Worm (Caenorhabditis elegans): Measurements from ENCODE around the gene Y73B6BL.289.

Y73B6BL.289 gene

DNA sequence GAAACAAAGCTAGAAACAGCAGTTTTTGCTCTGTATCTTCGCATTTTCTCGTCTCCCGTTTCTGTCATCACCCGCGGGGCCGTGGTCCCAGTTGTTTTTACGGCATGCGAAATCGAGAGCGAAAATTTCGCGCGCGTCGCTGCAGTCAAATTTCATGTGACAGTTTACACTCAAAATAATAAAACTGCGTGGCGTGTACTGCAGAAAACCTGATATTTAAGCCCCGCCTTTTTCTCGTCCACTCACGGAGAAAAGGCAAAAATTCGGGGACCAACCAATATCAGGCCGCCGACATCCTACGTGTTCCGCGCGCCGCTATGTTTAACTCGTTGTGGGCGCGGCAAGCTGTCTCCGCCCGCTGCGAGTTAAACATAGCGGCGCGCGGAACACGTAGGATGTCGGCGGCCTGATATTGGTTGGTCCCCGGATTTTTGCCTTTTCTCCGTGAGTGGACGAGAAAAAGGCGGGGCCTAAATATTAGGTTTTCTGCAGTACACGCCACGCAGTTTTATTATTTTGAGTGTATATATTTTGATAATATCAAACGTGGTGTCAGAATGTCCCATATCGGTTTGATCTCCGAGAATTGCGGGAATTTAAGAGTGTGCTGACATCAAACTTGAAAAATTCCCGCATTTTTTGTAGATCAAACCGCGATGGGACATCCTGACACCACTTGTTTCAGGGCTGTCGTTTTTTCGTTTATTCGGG, 26.9 kb upstream of the Y73B6BL.289 start:
- TF ChIP-seq madf-8 (GFP tag; conservative IDR thresholded peaks at IDR 0.05) (0 out of 2 replicates have a peak, but pooled peaks have one; percentile 2), snpc-4 (GFP tag; optimal IDR thresholded peaks at IDR 0.05) (peak; percentile 8), snpc-4 (tag; optimal IDR thresholded peaks at IDR 0.05) (peak in 3 of 4 experiments; percentile 47 to 93 (median 85)), ztf-6 (GFP tag; IDR thresholded peaks at IDR 0.05) (0 out of 2 replicates have a peak, but pooled peaks have one; percentile 8), snpc-1.1 (tag; optimal IDR thresholded peaks at IDR 0.05; ENCODE audit: insufficient read depth) (peak; percentile 41), madf-6 (GFP tag; IDR thresholded peaks at IDR 0.05) (peak; percentile 51; the same call in 1 of the 2 replicates), hmg-1.2 (GFP tag; IDR thresholded peaks at IDR 0.05) (peak; percentile 50)

ce11 chrIV:6321667-6322066, 25.6 kb upstream of the Y73B6BL.289 start, which contains the start of gene Y73B6BL.29:
Y73B6BL.29 (plus strand) TSS chrIV:6321929.
- peak; percentile 69 for TF ChIP-seq madf-6 (GFP tag; IDR thresholded peaks at IDR 0.05)
- TF ChIP-seq B0035.1 (tag; optimal IDR thresholded peaks at IDR 0.05), result peak; percentile 78
- TF ChIP-seq tbp1 (GFP tag; optimal IDR thresholded peaks at IDR 0.05), result peak; percentile 70
- TF ChIP-seq C06A6.2 (GFP tag; conservative IDR thresholded peaks at IDR 0.05), result no peak
- TF ChIP-seq mcd-1 (GFP tag; IDR thresholded peaks at IDR 0.05), result peak; percentile 81
- no peak for TF ChIP-seq nhr-80 (tag; optimal IDR thresholded peaks at IDR 0.05)
- TF ChIP-seq Y67H2A.10 (GFP tag; conservative IDR thresholded peaks at IDR 0.05), result no peak
- peak; percentile 58 for TF ChIP-seq ccch-3 (GFP tag; optimal IDR thresholded peaks at IDR 0.05)
- TF ChIP-seq snpc-1.1 (tag; optimal IDR thresholded peaks at IDR 0.05; ENCODE audit: insufficient read depth), result peak; percentile 74
- TF ChIP-seq rpc-1 (optimal IDR thresholded peaks at IDR 0.05), result no peak
- no peak for TF ChIP-seq rpc-1 (tag; optimal IDR thresholded peaks at IDR 0.05)
- no peak for TF ChIP-seq cebp-2 (GFP tag; IDR thresholded peaks at IDR 0.05)
- TF ChIP-seq hmg-20 (GFP tag; IDR thresholded peaks at IDR 0.05), result peak; percentile 80
- peak; percentile 55; the same call in 1 of the 2 replicates for TF ChIP-seq madf-8 (GFP tag; conservative IDR thresholded peaks at IDR 0.05)
- no peak for TF ChIP-seq nhr-179 (tag; optimal IDR thresholded peaks at IDR 0.05)
- no peak for TF ChIP-seq unc-62 (GFP tag; optimal IDR thresholded peaks at IDR 0.05)
- peak; percentile 24 for TF ChIP-seq F23B12.7 (tag; optimal IDR thresholded peaks at IDR 0.05; ENCODE audit: insufficient read depth)
- no peak for TF ChIP-seq mel-28 (tag; optimal IDR thresholded peaks at IDR 0.05; ENCODE audit: borderline replicate concordance)
- peak; percentile 45 for TF ChIP-seq him-1 (tag; optimal IDR thresholded peaks at IDR 0.05)
- 0 out of 2 replicates have a peak, but pooled peaks have one; percentile 26 for TF ChIP-seq B0019.2 (GFP tag; conservative IDR thresholded peaks at IDR 0.05)
- TF ChIP-seq ceh-40 (GFP tag; IDR thresholded peaks at IDR 0.05), result 0 out of 2 replicates have a peak, but pooled peaks have one; percentile 43
- TF ChIP-seq F22D6.2 (tag; optimal IDR thresholded peaks at IDR 0.05), result peak; percentile 40
- peak; percentile 58; the same call in 1 of the 2 replicates for TF ChIP-seq F39B2.1 (GFP tag; IDR thresholded peaks at IDR 0.05)
- TF ChIP-seq egrh-3 (GFP tag; IDR thresholded peaks at IDR 0.05), result no peak
- peak; percentile 80 for TF ChIP-seq akir-1 (GFP tag; optimal IDR thresholded peaks at IDR 0.05)
- peak; percentile 64; the same call in 1 of the 2 replicates for TF ChIP-seq ceh-91 (GFP tag; IDR thresholded peaks at IDR 0.05)
- TF ChIP-seq madf-3 (GFP tag; IDR thresholded peaks at IDR 0.05), result peak; percentile 82
- TF ChIP-seq dpff-1 (tag; optimal IDR thresholded peaks at IDR 0.05), result no peak
- TF ChIP-seq nhr-27 (tag; optimal IDR thresholded peaks at IDR 0.05), result no peak
- TF ChIP-seq D2030.7 (GFP tag; IDR thresholded peaks at IDR 0.05), result peak; percentile 63; the same call in 1 of the 2 replicates
- TF ChIP-seq sdz-38 (tag; optimal IDR thresholded peaks at IDR 0.05), result no peak
- peak; percentile 95 for TF ChIP-seq unc-130 (GFP tag; optimal IDR thresholded peaks at IDR 0.05)
- TF ChIP-seq F10E7.11 (tag; optimal IDR thresholded peaks at IDR 0.05), result peak; percentile 61
- peak; percentile 74 for TF ChIP-seq snpc-4 (GFP tag; optimal IDR thresholded peaks at IDR 0.05)
- TF ChIP-seq snpc-4 (tag; optimal IDR thresholded peaks at IDR 0.05), result peak; percentile 54 to 87 (median 78)
- TF ChIP-seq die-1 (tag; optimal IDR thresholded peaks at IDR 0.05), result no peak
- TF ChIP-seq ceh-100 (GFP tag; IDR thresholded peaks at IDR 0.05), result peak; percentile 73; the same call in 1 of the 2 replicates
- peak; percentile 23 to 80 for TF ChIP-seq let-607 (tag; optimal IDR thresholded peaks at IDR 0.05)
- no peak for TF ChIP-seq hlh-12 (tag; optimal IDR thresholded peaks at IDR 0.05)
- TF ChIP-seq F57C9.4 (tag; optimal IDR thresholded peaks at IDR 0.05), result no peak
- TF ChIP-seq F49E8.2 (tag; optimal IDR thresholded peaks at IDR 0.05; ENCODE audit: insufficient read depth), result no peak
- TF ChIP-seq lsl-1 (GFP tag; optimal IDR thresholded peaks at IDR 0.05), result peak; percentile 55
